Worm (Caenorhabditis elegans): ENCODE measurements around the gene mdt-30.

Gene mdt-30

ce11 chrIII:7977224-7977623 is 50.6 kb downstream of the mdt-30 start (continued):
- no peak for TF ChIP-seq B0019.2 (GFP tag; conservative IDR thresholded peaks at IDR 0.05)
- TF ChIP-seq hsf-1 (GFP tag; IDR thresholded peaks at IDR 0.05): 0 out of 2 replicates have a peak, but pooled peaks have one; percentile 32
- no peak for TF ChIP-seq Y53G8AR.9 (GFP tag; conservative IDR thresholded peaks at IDR 0.05)
- TF ChIP-seq madf-3 (GFP tag; IDR thresholded peaks at IDR 0.05): 0 out of 2 replicates have a peak, but pooled peaks have one; percentile 4
- no peak for TF ChIP-seq dpff-1 (tag; optimal IDR thresholded peaks at IDR 0.05)
- TF ChIP-seq repo-1 (tag; optimal IDR thresholded peaks at IDR 0.05): peak; percentile 87
- TF ChIP-seq hrde-1 (tag; optimal IDR thresholded peaks at IDR 0.05; ENCODE audit: borderline replicate concordance): peak; percentile 90
- TF ChIP-seq him-1 (tag; optimal IDR thresholded peaks at IDR 0.05): no peak
- TF ChIP-seq ZK185.1 (tag; optimal IDR thresholded peaks at IDR 0.05; ENCODE audit: poor library complexity, severe bottlenecking): peak; percentile 14
- TF ChIP-seq mel-28 (tag; optimal IDR thresholded peaks at IDR 0.05; ENCODE audit: borderline replicate concordance): no peak
- 0 out of 2 replicates have a peak, but pooled peaks have one; percentile 20 for TF ChIP-seq Y79H2A.3 (GFP tag; conservative IDR thresholded peaks at IDR 0.05)
- peak; percentile 6 for TF ChIP-seq die-1 (tag; optimal IDR thresholded peaks at IDR 0.05)
- no peak for TF ChIP-seq egl-44 (GFP tag; IDR thresholded peaks at IDR 0.05)
- peak; percentile 56; the same call in 1 of the 2 replicates for TF ChIP-seq madf-6 (GFP tag; IDR thresholded peaks at IDR 0.05)
- no peak for TF ChIP-seq rec-8 (tag; optimal IDR thresholded peaks at IDR 0.05)
- peak; percentile 5 for TF ChIP-seq ama-1 (optimal IDR thresholded peaks at IDR 0.05)
- no peak for TF ChIP-seq ama-1 (GFP tag; optimal IDR thresholded peaks at IDR 0.05)
- TF ChIP-seq T07F8.4 (tag; optimal IDR thresholded peaks at IDR 0.05): no peak
- no peak for TF ChIP-seq F23B12.7 (tag; optimal IDR thresholded peaks at IDR 0.05; ENCODE audit: insufficient read depth)
- no peak for TF ChIP-seq madf-8 (GFP tag; conservative IDR thresholded peaks at IDR 0.05)
- peak; percentile 36; the same call in 1 of the 2 replicates for TF ChIP-seq ekl-4 (GFP tag; IDR thresholded peaks at IDR 0.05)
- peak; percentile 7 for TF ChIP-seq madf-10 (tag; optimal IDR thresholded peaks at IDR 0.05)
- no peak for TF ChIP-seq gei-17 (GFP tag; optimal IDR thresholded peaks at IDR 0.05)
- no peak for TF ChIP-seq ceh-91 (GFP tag; IDR thresholded peaks at IDR 0.05)
- 0 out of 2 replicates have a peak, but pooled peaks have one; percentile 9 for TF ChIP-seq attf-6 (GFP tag; IDR thresholded peaks at IDR 0.05)
- TF ChIP-seq nfya-1 (tag; optimal IDR thresholded peaks at IDR 0.05; ENCODE audit: borderline replicate concordance, insufficient read depth): no peak
- peak; percentile 61 for TF ChIP-seq chd-7 (tag; optimal IDR thresholded peaks at IDR 0.05)
- 0 out of 2 replicates have a peak, but pooled peaks have one; percentile 44 for TF ChIP-seq nhr-120 (GFP tag; IDR thresholded peaks at IDR 0.05)
- 0 out of 2 replicates have a peak, but pooled peaks have one; percentile 32 for TF ChIP-seq C17E4.6 (GFP tag; IDR thresholded peaks at IDR 0.05)
- no peak for TF ChIP-seq B0336.3 (GFP tag; IDR thresholded peaks at IDR 0.05)
- peak; percentile 27 for TF ChIP-seq tlf-1 (GFP tag; optimal IDR thresholded peaks at IDR 0.05)
- no peak for TF ChIP-seq snpc-1.1 (tag; optimal IDR thresholded peaks at IDR 0.05; ENCODE audit: insufficient read depth)
- TF ChIP-seq nfyb-1 (GFP tag; IDR thresholded peaks at IDR 0.05): peak; percentile 63
- peak; percentile 20 for TF ChIP-seq zim-3 (tag; optimal IDR thresholded peaks at IDR 0.05)
- TF ChIP-seq lin-26 (GFP tag; IDR thresholded peaks at IDR 0.05): 0 out of 2 replicates have a peak, but pooled peaks have one; percentile 36
